Fruit fly (Drosophila melanogaster) whole organism, embryonic: ENCODE results near the gene HemK2.

ENCODE experiments used
- Adf1 ChIP-seq: fragments of 200-800 bp; sonication (Bioruptor generic); IDR thresholded peaks from 2 replicates; pipeline ENCODE4 v1.3.6; 2022; ENCODE audit warnings: missing biosample characterization, missing genetic modification characterization
- Aef1 ChIP-seq: fragments of 200-800 bp; sonication (Bioruptor generic); IDR thresholded peaks from 3 replicates; pipeline ENCODE4 v1.3.6; 2022; ENCODE audit warnings: missing biosample characterization, missing genetic modification characterization
- Blimp-1 ChIP-seq: fragments of 200-800 bp; sonication (Bioruptor generic); optimal IDR thresholded peaks from 3 replicates; lab custom pipeline; 2018; ENCODE audit warnings: missing biosample characterization, missing genetic modification characterization, mild to moderate bottlenecking, moderate library complexity, missing genetic modification reagents
- CG10366 ChIP-seq: fragments of 200-800 bp; sonication (Bioruptor generic); IDR thresholded peaks from 2 replicates; pipeline ENCODE4 v1.3.6; 2022; ENCODE audit warnings: missing biosample characterization, missing genetic modification characterization
- CG10431 ChIP-seq: fragments of 200-800 bp; sonication (Bioruptor generic); optimal IDR thresholded peaks from 3 replicates; lab custom pipeline; 2018; ENCODE audit warnings: missing biosample characterization, mild to moderate bottlenecking, missing genetic modification characterization
- CG13624 ChIP-seq: fragments of 200-800 bp; sonication (Bioruptor generic); optimal IDR thresholded peaks from 2 replicates; lab custom pipeline; 2016; ENCODE audit warnings: missing biosample characterization, missing genetic modification characterization
- CG15514 ChIP-seq: fragments of 200-800 bp; sonication (Bioruptor generic); optimal IDR thresholded peaks from 3 replicates; lab custom pipeline; 2017; ENCODE audit warnings: missing biosample characterization, missing genetic modification characterization, mild to moderate bottlenecking, moderate library complexity, missing genetic modification reagents
- CG16815 ChIP-seq: fragments of 200-800 bp; sonication (Bioruptor generic); optimal IDR thresholded peaks from 3 replicates; lab custom pipeline; 2017; ENCODE audit warnings: missing biosample characterization, mild to moderate bottlenecking, missing genetic modification characterization
- CG17328 ChIP-seq: fragments of 200-800 bp; sonication (Bioruptor generic); IDR thresholded peaks from 2 replicates; pipeline ENCODE4 v1.3.6; 2022; ENCODE audit warnings: missing biosample characterization, missing genetic modification characterization
- CG30403 ChIP-seq: fragments of 200-800 bp; sonication (Bioruptor generic); optimal IDR thresholded peaks from 3 replicates; lab custom pipeline; 2016; ENCODE audit warnings: missing biosample characterization, missing genetic modification characterization
- CG31365 ChIP-seq: fragments of 200-800 bp; sonication (Bioruptor generic); optimal IDR thresholded peaks from 2 replicates; lab custom pipeline; 2018; ENCODE audit warnings: missing biosample characterization, mild to moderate bottlenecking, missing genetic modification characterization
- CG34224 ChIP-seq: fragments of 200-800 bp; sonication (Bioruptor generic); IDR thresholded peaks from 3 replicates; pipeline ENCODE4 v1.3.6; 2022; ENCODE audit warnings: missing biosample characterization, missing genetic modification characterization; ENCODE audit not compliant: partially characterized antibody
- CG34376 ChIP-seq: fragments of 200-800 bp; sonication (Bioruptor generic); optimal IDR thresholded peaks from 2 replicates; lab custom pipeline; 2018; ENCODE audit warnings: missing biosample characterization, mild to moderate bottlenecking, missing genetic modification characterization
- CG8478 ChIP-seq: fragments of >200 bp; optimal IDR thresholded peaks from 2 replicates; lab custom pipeline; 2018
- CrebB ChIP-seq: fragments of 200-800 bp; sonication (Bioruptor generic); optimal IDR thresholded peaks from 3 replicates; lab custom pipeline; 2018; ENCODE audit warnings: missing biosample characterization, mild to moderate bottlenecking, missing genetic modification characterization
- Deaf1 ChIP-seq: fragments of 200-800 bp; optimal IDR thresholded peaks from 3 replicates; lab custom pipeline; 2019; ENCODE audit warnings: missing biosample characterization, mild to moderate bottlenecking, missing genetic modification characterization, moderate library complexity
- HLHmδ ChIP-seq: fragments of 200-800 bp; sonication (Bioruptor generic); optimal IDR thresholded peaks from 2 replicates; lab custom pipeline; 2018; ENCODE audit warnings: missing biosample characterization, mild to moderate bottlenecking, missing genetic modification characterization, moderate library complexity
- HmgD ChIP-seq: fragments of 200-800 bp; sonication (Bioruptor generic); optimal IDR thresholded peaks from 3 replicates; lab custom pipeline; 2016; ENCODE audit warnings: missing biosample characterization, missing genetic modification characterization
- Hr78 ChIP-seq, 2 experiments: fragments of 200-800 bp in 1 of 2; fragments of >200 bp in 1 of 2; sonication (Bioruptor generic) in 1 of 2; optimal IDR thresholded peaks; 2 replicates each; lab custom pipeline; 2017 to 2019; ENCODE audit warnings: missing biosample characterization in 2 of 2, missing genetic modification characterization in 2 of 2, mild to moderate bottlenecking in 1 of 2, moderate library complexity in 1 of 2
- Jarid2 ChIP-seq: fragments of 200-800 bp; sonication (Bioruptor generic); optimal IDR thresholded peaks from 3 replicates; lab custom pipeline; 2017; ENCODE audit warnings: mild to moderate bottlenecking, missing biosample characterization, missing genetic modification reagents, missing genetic modification characterization
- NFAT ChIP-seq: fragments of 200-800 bp; sonication (Bioruptor generic); IDR thresholded peaks from 2 replicates; pipeline ENCODE4 v1.3.6; 2022; ENCODE audit warnings: missing biosample characterization, missing genetic modification characterization
- Neu2 ChIP-seq: fragments of 200-800 bp; sonication (Bioruptor generic); optimal IDR thresholded peaks from 3 replicates; lab custom pipeline; 2016; ENCODE audit warnings: missing biosample characterization, missing genetic modification characterization, borderline replicate concordance
- Nf-YB ChIP-seq: fragments of 200-800 bp; sonication (Bioruptor generic); optimal IDR thresholded peaks from 3 replicates; lab custom pipeline; 2019; ENCODE audit warnings: missing biosample characterization, mild to moderate bottlenecking, missing genetic modification characterization, moderate library complexity
- Nf-YC ChIP-seq: fragments of 200-800 bp; optimal IDR thresholded peaks from 3 replicates; lab custom pipeline; 2019; ENCODE audit warnings: missing biosample characterization, mild to moderate bottlenecking, missing genetic modification characterization, moderate library complexity
- NfI ChIP-seq: fragments of 200-800 bp; sonication (Bioruptor generic); optimal IDR thresholded peaks from 3 replicates; lab custom pipeline; 2018; ENCODE audit warnings: missing biosample characterization, mild to moderate bottlenecking, missing genetic modification characterization, moderate library complexity
- Sox100B ChIP-seq: fragments of 200-800 bp; sonication (Bioruptor generic); optimal IDR thresholded peaks from 3 replicates; lab custom pipeline; 2018; ENCODE audit warnings: missing biosample characterization, mild to moderate bottlenecking, missing genetic modification characterization
- Tbp ChIP-seq: fragments of >200 bp; optimal IDR thresholded peaks from 2 replicates; lab custom pipeline; 2018; ENCODE audit warnings: missing biosample characterization, missing genetic modification characterization
- Xrp1 ChIP-seq: fragments of 200-800 bp; sonication (Bioruptor generic); IDR thresholded peaks from 2 replicates; pipeline ENCODE4 v1.3.6; 2022; ENCODE audit warnings: missing biosample characterization, missing genetic modification characterization
- aop ChIP-seq: fragments of 200-800 bp; sonication (Bioruptor generic); IDR thresholded peaks from 2 replicates; pipeline ENCODE4 v1.3.6; 2022; ENCODE audit warnings: missing biosample characterization, missing genetic modification characterization
- bsh ChIP-seq, 2 experiments: fragments of 200-800 bp; sonication (Bioruptor generic); optimal IDR thresholded peaks; 2 replicates each; lab custom pipeline; 2017 to 2018; ENCODE audit warnings: mild to moderate bottlenecking in 2 of 2, missing biosample characterization in 2 of 2, missing genetic modification characterization in 2 of 2, moderate library complexity in 1 of 2
- chn ChIP-seq: fragments of 200-800 bp; sonication (Bioruptor generic); optimal IDR thresholded peaks from 2 replicates; lab custom pipeline; 2016; ENCODE audit warnings: missing biosample characterization, missing genetic modification characterization
- crol ChIP-seq: fragments of 200-800 bp; sonication (Bioruptor generic); IDR thresholded peaks from 2 replicates; pipeline ENCODE4 v1.3.6; 2022; ENCODE audit warnings: missing biosample characterization, missing genetic modification characterization
- cwo ChIP-seq: fragments of 200-800 bp; sonication (Bioruptor generic); optimal IDR thresholded peaks from 3 replicates; lab custom pipeline; 2017; ENCODE audit warnings: missing biosample characterization, missing genetic modification characterization, mild to moderate bottlenecking, moderate library complexity, missing genetic modification reagents
- dan ChIP-seq: fragments of 200-800 bp; sonication (Bioruptor generic); IDR thresholded peaks from 2 replicates; pipeline ENCODE4 v1.3.6; 2022; ENCODE audit warnings: missing biosample characterization, missing genetic modification characterization
- ftz-f1 ChIP-seq: fragments of 200-800 bp; sonication (Bioruptor generic); optimal IDR thresholded peaks from 2 replicates; lab custom pipeline; 2016; ENCODE audit warnings: missing biosample characterization, missing genetic modification characterization
- grn ChIP-seq: fragments of 200-800 bp; sonication (Bioruptor generic); optimal IDR thresholded peaks from 3 replicates; lab custom pipeline; 2017; ENCODE audit warnings: missing biosample characterization, missing genetic modification characterization
- lab ChIP-seq: fragments of 200-800 bp; sonication (Bioruptor generic); optimal IDR thresholded peaks from 3 replicates; lab custom pipeline; 2017; ENCODE audit warnings: missing biosample characterization, missing genetic modification characterization, mild to moderate bottlenecking, moderate library complexity, missing genetic modification reagents
- lmd ChIP-seq: fragments of 200-800 bp; sonication (Bioruptor generic); IDR thresholded peaks from 2 replicates; pipeline ENCODE4 v1.3.6; 2022; ENCODE audit warnings: missing biosample characterization, missing genetic modification characterization
- nom ChIP-seq: fragments of 200-800 bp; sonication (Bioruptor generic); optimal IDR thresholded peaks from 2 replicates; lab custom pipeline; 2017; ENCODE audit warnings: missing biosample characterization, missing genetic modification characterization, mild to moderate bottlenecking, moderate library complexity, missing genetic modification reagents
- org-1 ChIP-seq: fragments of 200-800 bp; sonication (Bioruptor generic); optimal IDR thresholded peaks from 2 replicates; lab custom pipeline; 2017; ENCODE audit warnings: missing biosample characterization, missing genetic modification characterization
- ranshi ChIP-seq: fragments of 200-800 bp; sonication (Bioruptor generic); IDR thresholded peaks from 2 replicates; pipeline ENCODE4 v1.3.6; 2022; ENCODE audit warnings: missing biosample characterization, missing genetic modification characterization
- sna ChIP-seq: fragments of 200-800 bp; sonication (Bioruptor generic); IDR thresholded peaks from 2 replicates; pipeline ENCODE4 v1.3.6; 2022; ENCODE audit warnings: missing biosample characterization, missing genetic modification characterization; ENCODE audit not compliant: partially characterized antibody
- sug ChIP-seq: fragments of 200-800 bp; optimal IDR thresholded peaks from 2 replicates; lab custom pipeline; 2019; ENCODE audit warnings: missing biosample characterization, mild to moderate bottlenecking, missing genetic modification characterization, moderate library complexity
- tna ChIP-seq: fragments of 200-800 bp; sonication (Bioruptor generic); IDR thresholded peaks from 2 replicates; pipeline ENCODE4 v1.3.6; 2022; ENCODE audit warnings: missing biosample characterization, missing genetic modification characterization; ENCODE audit not compliant: partially characterized antibody
- zf30C ChIP-seq: fragments of 200-800 bp; sonication (Bioruptor generic); optimal IDR thresholded peaks from 3 replicates; lab custom pipeline; 2018; ENCODE audit warnings: missing biosample characterization, mild to moderate bottlenecking, missing genetic modification characterization
- zfh2 ChIP-seq: fragments of 200-800 bp; sonication (Bioruptor generic); optimal IDR thresholded peaks from 2 replicates; lab custom pipeline; 2016; ENCODE audit warnings: missing biosample characterization, missing genetic modification characterization

Gene HemK2

DNA sequence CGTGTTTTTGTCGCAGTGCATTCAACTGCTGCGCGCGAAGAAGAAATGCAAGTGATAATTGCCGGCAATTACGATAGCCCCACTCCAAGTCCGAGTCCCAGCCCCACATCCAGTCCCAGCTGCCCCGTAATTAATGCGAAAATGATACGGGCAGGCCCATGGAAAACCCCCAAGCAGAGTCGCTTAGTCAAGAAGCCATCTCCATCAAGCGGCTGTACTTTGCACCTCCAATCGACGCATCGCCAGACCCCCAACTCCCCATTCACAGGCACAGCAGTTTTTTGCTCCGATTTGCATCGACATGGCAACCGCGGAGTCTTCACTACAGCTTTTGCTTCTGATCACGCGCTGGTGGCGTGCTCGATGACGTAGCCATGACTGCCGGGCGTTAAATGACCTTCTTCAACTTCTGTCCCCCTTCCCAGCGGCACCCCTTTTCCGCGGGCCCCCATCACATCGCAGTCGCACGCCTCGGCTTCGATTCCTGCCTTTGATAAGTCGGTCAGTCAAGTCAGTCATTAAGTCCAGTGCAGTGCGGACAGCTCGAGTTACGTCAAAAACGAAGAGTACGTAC lies 46.8 kb upstream of the HemK2 start (continued):
- TF ChIP-seq ftz-f1 (GFP tag; lab: Kevin White, UChicago): no peak
- TF ChIP-seq, all 482 proteins: peak for 8

DNA sequence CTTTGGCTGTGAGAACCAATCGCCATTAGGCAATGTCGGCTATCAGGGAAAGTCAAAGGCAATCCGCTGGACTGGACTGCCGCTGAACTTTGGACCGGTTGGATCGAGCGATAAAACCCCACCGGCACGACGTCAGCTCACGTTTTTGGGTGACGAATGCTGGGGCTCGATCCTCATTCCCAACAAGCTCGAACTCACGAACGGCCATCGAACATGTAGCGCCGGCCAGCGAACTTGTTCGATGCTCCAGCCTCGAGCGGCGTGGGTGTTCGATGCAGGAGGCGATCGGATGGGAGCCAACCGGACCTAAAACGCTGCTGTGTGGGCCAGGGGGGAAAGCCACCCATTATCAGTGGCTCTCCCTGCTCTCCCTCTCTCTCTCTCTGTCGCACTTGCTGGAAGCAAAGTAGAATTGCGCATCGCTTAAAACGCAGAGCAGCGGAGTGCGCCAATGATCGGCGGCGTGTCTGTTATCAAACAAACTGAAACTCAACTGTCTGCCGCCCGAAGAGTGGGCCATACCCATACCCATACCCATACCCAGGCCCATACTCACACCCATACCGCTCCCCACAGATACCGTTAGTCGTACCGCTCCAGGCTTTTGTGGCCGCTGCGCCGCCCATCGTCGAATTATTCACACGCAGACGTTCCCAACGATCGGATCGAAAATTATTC lies 45.3 kb upstream of the HemK2 start, which contains the start of gene daw:
daw (plus strand) TSS at position 628 of the 678 bp plus-strand sequence.
- peak; percentile 93 for TF ChIP-seq sug (tag; lab: Kevin White, UChicago)
- TF ChIP-seq Jarid2 (GFP tag; lab: Kevin White, UChicago): no peak
- peak in 1 of 2 experiments; percentile 23 for TF ChIP-seq Hr78 (GFP tag; optimal IDR thresholded peaks at IDR 0.05; lab: Kevin White, UChicago)
- TF ChIP-seq CG15514 (GFP tag; lab: Kevin White, UChicago): no peak
- peak; percentile 97 for TF ChIP-seq nom (GFP tag; lab: Kevin White, UChicago)
- TF ChIP-seq lab: peak; percentile 60
- no peak for TF ChIP-seq lmd
- peak; percentile 74 for TF ChIP-seq Nf-YB (GFP tag; lab: Kevin White, UChicago)
- peak; percentile 73 for TF ChIP-seq Deaf1 (tag; lab: Kevin White, UChicago)
- TF ChIP-seq zf30C: no peak
- TF ChIP-seq Aef1 (GFP tag; lab: Robert Waterston, UW): no peak
- no peak for TF ChIP-seq Neu2 (GFP tag; lab: Kevin White, UChicago)
- no peak for TF ChIP-seq org-1 (GFP tag; lab: Kevin White, UChicago)
- TF ChIP-seq crol (GFP tag; lab: Robert Waterston, UW): peak; percentile 90
- TF ChIP-seq CrebB: no peak
- TF ChIP-seq CG10431 (GFP tag; lab: Kevin White, UChicago): no peak
- TF ChIP-seq CG16815: no peak
- peak; percentile 49; the same call in 1 of the 2 replicates for TF ChIP-seq Adf1 (GFP tag; lab: Robert Waterston, UW)
- no peak for TF ChIP-seq dan (GFP tag; lab: Robert Waterston, UW)
- TF ChIP-seq Blimp-1 (GFP tag; lab: Kevin White, UChicago): peak; percentile 26
- TF ChIP-seq bsh (GFP tag; optimal IDR thresholded peaks at IDR 0.05; lab: Kevin White, UChicago): peak in 1 of 2 experiments; percentile 77
- TF ChIP-seq ranshi: no peak
- peak; percentile 13; the same call in 1 of the 3 replicates for TF ChIP-seq CG34224 (GFP tag; lab: Robert Waterston, UW)
- TF ChIP-seq chn (GFP tag; lab: Kevin White, UChicago): peak; percentile 21
- TF ChIP-seq CG13624: peak; percentile 81
- peak; percentile 40 for TF ChIP-seq Nf-YC (tag; lab: Kevin White, UChicago)
- no peak for TF ChIP-seq CG10366 (GFP tag; lab: Robert Waterston, UW)
- TF ChIP-seq HmgD (GFP tag; lab: Kevin White, UChicago): peak; percentile 23
- TF ChIP-seq CG31365 (tag; lab: Kevin White, UChicago): no peak
- TF ChIP-seq CG17328 (GFP tag; lab: Robert Waterston, UW): no peak
- peak; percentile 25; the same call in 1 of the 2 replicates for TF ChIP-seq NFAT (GFP tag; lab: Robert Waterston, UW)
- TF ChIP-seq grn (GFP tag; lab: Kevin White, UChicago): no peak
- TF ChIP-seq NfI: no peak
- TF ChIP-seq zfh2 (GFP tag; lab: Kevin White, UChicago): no peak
- no peak for TF ChIP-seq CG30403 (GFP tag; lab: Kevin White, UChicago)
- TF ChIP-seq aop: peak; percentile 39; the same call in 1 of the 2 replicates
- no peak for TF ChIP-seq Xrp1 (GFP tag; lab: Robert Waterston, UW)
- TF ChIP-seq HLHmδ (GFP tag; lab: Kevin White, UChicago): no peak
- TF ChIP-seq Sox100B (GFP tag; lab: Kevin White, UChicago): no peak
- no peak for TF ChIP-seq tna (GFP tag; lab: Robert Waterston, UW)
- TF ChIP-seq CG8478 (lab: Kevin White, UChicago): no peak
- peak; percentile 86 for TF ChIP-seq cwo
- no peak for TF ChIP-seq Tbp (GFP tag; lab: Kevin White, UChicago)
- peak; percentile 85 for TF ChIP-seq CG34376
- peak; percentile 56; the same call in 1 of the 2 replicates for TF ChIP-seq sna (GFP tag; lab: Robert Waterston, UW)
